Fruit fly (Drosophila melanogaster): ENCODE data around the gene CG7384.

Gene CG7384

DNA sequence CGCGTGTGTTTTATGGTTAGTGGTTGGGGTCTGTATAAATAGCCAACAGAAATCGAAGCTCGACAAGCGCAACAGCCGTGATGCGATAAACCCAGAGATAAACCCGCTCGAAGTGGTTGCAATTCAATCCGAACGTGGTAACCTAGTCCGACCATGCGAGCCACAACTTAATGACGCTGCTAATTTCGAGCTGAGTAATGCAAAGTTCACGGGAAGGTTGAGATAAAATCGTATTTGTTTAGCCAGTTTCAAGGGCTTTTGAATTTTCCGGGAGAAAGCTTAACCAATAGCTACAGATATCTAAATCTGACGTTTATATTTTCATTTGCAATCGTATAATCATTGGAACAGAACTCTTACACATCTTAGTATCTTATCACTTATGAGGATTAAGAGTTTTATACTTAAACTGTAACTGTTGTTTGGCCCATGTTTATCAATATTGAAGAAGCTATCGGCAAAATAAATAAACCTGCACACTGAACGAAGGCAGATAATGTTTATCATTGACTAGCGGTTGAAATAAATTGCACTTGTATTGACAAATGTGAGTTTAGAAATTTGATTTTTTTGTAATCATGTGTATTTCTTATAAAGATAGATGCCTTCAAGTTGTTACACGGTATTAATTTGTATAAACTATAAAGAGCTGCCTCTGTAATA lies 3.7 kb upstream of the CG7384 start:
- TF ChIP-seq Tbp (GFP tag; optimal IDR thresholded peaks at IDR 0.05) (no peak), CG9817 (tag; optimal IDR thresholded peaks at IDR 0.05) (no peak), cwo (GFP tag; optimal IDR thresholded peaks at IDR 0.05) (no peak), CG8281 (tag; optimal IDR thresholded peaks at IDR 0.05) (peak; percentile 40), Meics (GFP tag; optimal IDR thresholded peaks at IDR 0.05) (no peak), grn (GFP tag; optimal IDR thresholded peaks at IDR 0.05) (peak; percentile 38), nom (GFP tag; optimal IDR thresholded peaks at IDR 0.05) (peak; percentile 17), D19A (tag; optimal IDR thresholded peaks at IDR 0.05) (no peak), CG10431 (GFP tag; optimal IDR thresholded peaks at IDR 0.05) (no peak), cad (GFP tag; optimal IDR thresholded peaks at IDR 0.05) (no peak), exex (tag; optimal IDR thresholded peaks at IDR 0.05) (peak; percentile 54), trh (GFP tag; optimal IDR thresholded peaks at IDR 0.05) (no peak)

DNA sequence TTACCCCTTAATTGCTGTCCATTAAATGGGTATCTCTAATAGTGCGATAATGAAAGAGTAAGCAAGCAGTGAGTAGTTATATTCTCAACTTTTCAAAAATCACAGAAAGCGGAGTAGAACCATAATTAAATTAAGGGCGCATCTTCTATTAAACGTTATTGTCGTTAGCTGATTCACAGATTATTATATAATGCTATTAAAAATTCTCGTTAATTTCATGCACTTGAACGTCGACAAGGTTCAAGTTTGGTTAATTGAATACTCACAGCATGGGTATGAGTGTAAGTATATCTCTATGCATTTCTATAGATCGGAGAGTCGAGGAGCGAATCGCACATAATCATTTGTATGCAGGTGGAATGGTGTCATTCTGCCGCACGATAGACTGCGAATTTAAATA lies 590 bp upstream of the CG7384 start:
- TF ChIP-seq CG8765 (GFP tag; IDR thresholded peaks at IDR 0.05), result no peak
- peak in 1 of 2 experiments; percentile 74 for TF ChIP-seq Pdp1 (GFP tag; optimal IDR thresholded peaks at IDR 0.05)

DNA sequence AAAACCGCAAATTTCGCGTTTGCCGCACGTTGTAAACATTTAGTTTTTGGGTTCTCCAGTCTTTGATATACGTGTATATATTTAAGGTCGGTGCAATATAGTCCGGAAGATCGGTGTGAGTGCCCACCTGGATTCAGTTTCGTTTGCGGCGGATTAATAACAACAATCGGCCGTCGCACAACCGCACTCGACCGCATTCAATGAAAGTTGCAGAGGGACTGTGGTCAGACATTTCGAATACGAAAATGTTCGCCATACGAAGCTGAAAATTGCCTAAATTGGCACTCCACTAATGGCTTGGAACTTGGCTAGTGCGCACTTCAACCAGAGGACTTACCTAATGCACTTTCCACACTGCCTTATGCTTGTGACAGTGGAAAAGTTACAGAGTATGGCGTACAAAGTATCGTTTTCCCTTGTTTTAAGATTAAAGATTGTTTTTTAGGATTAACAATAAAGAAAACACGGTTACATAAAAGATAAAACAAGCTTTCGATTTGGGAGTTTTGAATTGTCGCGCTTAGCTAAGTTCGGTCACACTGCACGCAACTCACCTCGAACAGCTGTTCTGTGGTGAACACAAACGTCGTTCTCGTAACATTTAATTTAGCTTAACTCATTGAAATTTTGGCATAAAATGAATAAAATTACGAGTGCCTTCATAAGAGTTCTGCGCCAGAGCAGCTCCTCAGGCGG lies 3.5 kb downstream of the CG7384 start, which contains the start of the genes Myo31DF and CG6094:
Gene Myo31DF, minus strand, starts transcription at position 223 of the 696 bp plus-strand sequence.
Gene CG6094, plus strand, starts transcription at position 525 of the 696 bp plus-strand sequence.
- TF ChIP-seq CG32767 (GFP tag; IDR thresholded peaks at IDR 0.05), result 0 out of 2 replicates have a peak, but pooled peaks have one; percentile 9
- TF ChIP-seq cwo (GFP tag; optimal IDR thresholded peaks at IDR 0.05), result no peak
- no peak for TF ChIP-seq bowl (GFP tag; IDR thresholded peaks at IDR 0.05)
- TF ChIP-seq dati (GFP tag; IDR thresholded peaks at IDR 0.05), result no peak
- no peak for TF ChIP-seq CG3407 (GFP tag; optimal IDR thresholded peaks at IDR 0.05)
- no peak for TF ChIP-seq Lim3 (GFP tag; IDR thresholded peaks at IDR 0.05)
- no peak for TF ChIP-seq CG12299 (tag; optimal IDR thresholded peaks at IDR 0.05)
- no peak for TF ChIP-seq pan (optimal IDR thresholded peaks at IDR 0.05)
- TF ChIP-seq pan (GFP tag; optimal IDR thresholded peaks at IDR 0.05 in 1 of 2, IDR thresholded peaks at IDR 0.05 in 1 of 2), result peak in 1 of 2 experiments; percentile 17
- TF ChIP-seq CG32532 (GFP tag; IDR thresholded peaks at IDR 0.05), result peak; percentile 51; the same call in 1 of the 2 replicates
- TF ChIP-seq CG7372 (GFP tag; IDR thresholded peaks at IDR 0.05), result no peak
- peak; percentile 44 for TF ChIP-seq vvl (GFP tag; IDR thresholded peaks at IDR 0.05)
- TF ChIP-seq zfh2 (GFP tag; optimal IDR thresholded peaks at IDR 0.05), result peak; percentile 42
- TF ChIP-seq tgo (GFP tag; IDR thresholded peaks at IDR 0.05), result no peak
- no peak for TF ChIP-seq zf30C (GFP tag; optimal IDR thresholded peaks at IDR 0.05)
- no peak for TF ChIP-seq MTF-1 (GFP tag; optimal IDR thresholded peaks at IDR 0.05; ENCODE audit: borderline replicate concordance)
- no peak for TF ChIP-seq CG18764 (GFP tag; optimal IDR thresholded peaks at IDR 0.05)
- no peak for TF ChIP-seq CG8281 (tag; optimal IDR thresholded peaks at IDR 0.05)
- TF ChIP-seq CG14965 (GFP tag; optimal IDR thresholded peaks at IDR 0.05; ENCODE audit: borderline replicate concordance), result no peak
- no peak; the same call in 1 of the 2 replicates for TF ChIP-seq CG9215 (GFP tag; IDR thresholded peaks at IDR 0.05)
- 0 out of 2 replicates have a peak, but pooled peaks have one; percentile 29 for TF ChIP-seq CG17328 (GFP tag; IDR thresholded peaks at IDR 0.05)
- peak; percentile 89 for TF ChIP-seq Deaf1 (tag; optimal IDR thresholded peaks at IDR 0.05)
- no peak for TF ChIP-seq p53 (GFP tag; optimal IDR thresholded peaks at IDR 0.05)
- peak; percentile 93 for TF ChIP-seq Med (GFP tag)
- peak; percentile 34 for TF ChIP-seq tx (GFP tag; optimal IDR thresholded peaks at IDR 0.05)
- TF ChIP-seq pnt (GFP tag; optimal IDR thresholded peaks at IDR 0.05), result peak; percentile 7
- no peak for TF ChIP-seq CG2202 (tag; optimal IDR thresholded peaks at IDR 0.05)
- TF ChIP-seq dmrt99B (tag; optimal IDR thresholded peaks at IDR 0.05), result no peak
- TF ChIP-seq nerfin-2 (GFP tag; IDR thresholded peaks at IDR 0.05; ENCODE audit: partially characterized antibody), result 0 out of 2 replicates have a peak, but pooled peaks have one; percentile 12
- peak; percentile 16 for TF ChIP-seq Tbp (GFP tag; optimal IDR thresholded peaks at IDR 0.05)
- no peak for TF ChIP-seq CG31441 (GFP tag; IDR thresholded peaks at IDR 0.05)
- TF ChIP-seq NK7.1 (GFP tag; optimal IDR thresholded peaks at IDR 0.05), result no peak
- peak; percentile 31; the same call in 1 of the 2 replicates for TF ChIP-seq CG13287 (GFP tag; IDR thresholded peaks at IDR 0.05; ENCODE audit: partially characterized antibody)
- TF ChIP-seq CG2120 (GFP tag; optimal IDR thresholded peaks at IDR 0.05), result peak; percentile 47
